Worm (Caenorhabditis elegans) whole organism, L4 larva: ENCODE results near the gene F20C5.6.

Experiments used
- ZK546.5 ChIP-seq, 2 experiments: sonication (generic microtip); optimal IDR thresholded peaks; 2 replicates each; lab custom pipeline; 2017; ENCODE audit warnings: missing biosample characterization in 2 of 2, missing genetic modification characterization in 2 of 2
- ama-1 ChIP-seq: fragments of 150-350 bp; optimal IDR thresholded peaks from 2 replicates; lab custom pipeline; 2014; ENCODE audit warnings: inconsistent platforms, mixed read lengths
- daf-19 ChIP-seq: fragments of 200-800 bp; sonication (Bioruptor generic); conservative IDR thresholded peaks from 2 replicates; pipeline ENCODE4 v1.3.6; 2022; ENCODE audit warnings: missing genetic modification characterization, missing compliant biosample characterization
- fos-1 ChIP-seq: fragments of 150-350 bp; optimal IDR thresholded peaks from 2 replicates; lab custom pipeline; 2014; ENCODE audit warnings: missing biosample characterization, missing genetic modification characterization
- hlh-30 ChIP-seq: sonication (generic microtip); optimal IDR thresholded peaks from 2 replicates; lab custom pipeline; 2017; ENCODE audit warnings: antibody characterized with exemption, mild to moderate bottlenecking, missing genetic modification characterization, missing compliant biosample characterization; ENCODE audit not compliant: insufficient read depth
- lin-39 ChIP-seq: fragments of 150-350 bp; optimal IDR thresholded peaks from 2 replicates; lab custom pipeline; 2014; ENCODE audit warnings: missing biosample characterization, missing genetic modification reagents, missing genetic modification characterization
- lsy-2 ChIP-seq, 2 experiments: fragments of 150-350 bp in 1 of 2; sonication (generic microtip) in 1 of 2; optimal IDR thresholded peaks; 2 replicates each; lab custom pipeline; 2014 to 2017; ENCODE audit warnings: missing biosample characterization in 2 of 2, missing genetic modification characterization in 2 of 2
- mdl-1 ChIP-seq, 2 experiments: fragments of 150-350 bp in 1 of 2; sonication (generic microtip) in 1 of 2; optimal IDR thresholded peaks; 2 replicates each; lab custom pipeline; 2014 to 2017; ENCODE audit warnings: missing biosample characterization in 2 of 2, missing genetic modification characterization in 2 of 2
- nhr-237 ChIP-seq: sonication (generic microtip); optimal IDR thresholded peaks from 2 replicates; lab custom pipeline; 2017; ENCODE audit warnings: missing biosample characterization, missing genetic modification characterization
- nhr-28 ChIP-seq: fragments of 150-350 bp; optimal IDR thresholded peaks from 2 replicates; lab custom pipeline; 2014; ENCODE audit warnings: missing biosample characterization, missing genetic modification characterization
- pha-4 ChIP-seq, 2 experiments: fragments of 150-350 bp in 1 of 2; fragments of 200-800 bp in 1 of 2; sonication (Bioruptor generic) in 1 of 2; IDR thresholded peaks in 1 of 2; optimal IDR thresholded peaks in 1 of 2; 2 replicates each; pipeline versions ENCODE4 v1.3.6 to Lab custom; 2014 to 2022; ENCODE audit warnings: missing genetic modification characterization in 2 of 2, missing genetic modification reagents in 2 of 2, missing biosample characterization in 1 of 2, missing compliant biosample characterization in 1 of 2
- rbr-2 ChIP-seq: sonication (generic microtip); optimal IDR thresholded peaks from 2 replicates; lab custom pipeline; 2016; ENCODE audit warnings: missing genotype, missing genetic modification characterization, missing compliant biosample characterization
- snpc-4 ChIP-seq: fragments of 150-350 bp; optimal IDR thresholded peaks from 2 replicates; lab custom pipeline; 2014; ENCODE audit warnings: missing biosample characterization, missing genetic modification characterization
- vab-7 ChIP-seq: fragments of 200-800 bp; sonication (Bioruptor generic); IDR thresholded peaks from 2 replicates; pipeline ENCODE4 v1.3.6; 2022; ENCODE audit warnings: missing genetic modification reagents, missing genetic modification characterization, missing compliant biosample characterization

- TF ChIP-seq rbr-2 (tag; lab: Kevin White, UChicago) = no peak
- no peak for TF ChIP-seq lin-39 (tag; lab: Kevin White, UChicago)
- TF ChIP-seq vab-7 = no peak
- TF ChIP-seq daf-19 (GFP tag; lab: Robert Waterston, UW) = no peak
- no peak for TF ChIP-seq mdl-1 (tag; optimal IDR thresholded peaks at IDR 0.05; lab: Kevin White, UChicago)
- TF ChIP-seq hlh-30 (tag; lab: Kevin White, UChicago) = peak; percentile 10
- TF ChIP-seq ZK546.5 (tag; optimal IDR thresholded peaks at IDR 0.05; lab: Kevin White, UChicago) = no peak
- peak; percentile 5 for TF ChIP-seq nhr-28 (tag; lab: Kevin White, UChicago)
- TF ChIP-seq nhr-237 (tag; lab: Kevin White, UChicago) = no peak
- no peak for TF ChIP-seq ama-1 (lab: Kevin White, UChicago)
- no peak for TF ChIP-seq pha-4 (GFP tag; IDR thresholded peaks at IDR 0.05; lab: Robert Waterston, UW)
- no peak for TF ChIP-seq pha-4 (tag; optimal IDR thresholded peaks at IDR 0.05; lab: Kevin White, UChicago)
- no peak for TF ChIP-seq fos-1 (tag; lab: Kevin White, UChicago)
- TF ChIP-seq snpc-4 (tag; lab: Kevin White, UChicago) = no peak
- TF ChIP-seq lsy-2 (tag; optimal IDR thresholded peaks at IDR 0.05; lab: Kevin White, UChicago) = peak in 1 of 2 experiments; percentile 32
These were observed 35.7 kb downstream of the F20C5.6 start for ce11 chrIV:8737354-8737753.
